Fruit fly (Drosophila melanogaster): ENCODE measurements around the gene CG14297.

CG14297 gene

dm6 chr3R:18928918-18929705 lies 31.2 kb downstream of the CG14297 start, which contains the start of gene CG42613:
Gene CG42613, plus strand, starts transcription at chr3R:18929196.
- no peak for TF ChIP-seq CG8478 (optimal IDR thresholded peaks at IDR 0.05)
- peak; percentile 6 for TF ChIP-seq Dll (optimal IDR thresholded peaks at IDR 0.05)

- no peak for TF ChIP-seq psq (optimal IDR thresholded peaks at IDR 0.05)
- no peak for TF ChIP-seq pan (optimal IDR thresholded peaks at IDR 0.05)
- no peak for TF ChIP-seq EcR (GFP tag; optimal IDR thresholded peaks at IDR 0.05)
- TF ChIP-seq usp (GFP tag; optimal IDR thresholded peaks at IDR 0.05), result no peak
- TF ChIP-seq Dll (optimal IDR thresholded peaks at IDR 0.05), result no peak
- no peak for TF ChIP-seq CG8478 (optimal IDR thresholded peaks at IDR 0.05)
These were observed 33.8 kb downstream of the CG14297 start for dm6 chr3R:18931725-18932124.

dm6 chr3R:18947307-18947706 lies 49.4 kb downstream of the CG14297 start:
- TF ChIP-seq Dll (optimal IDR thresholded peaks at IDR 0.05) (no peak), pan (optimal IDR thresholded peaks at IDR 0.05) (no peak), psq (optimal IDR thresholded peaks at IDR 0.05) (no peak), EcR (GFP tag; optimal IDR thresholded peaks at IDR 0.05) (no peak), usp (GFP tag; optimal IDR thresholded peaks at IDR 0.05) (no peak), CG8478 (optimal IDR thresholded peaks at IDR 0.05) (no peak)

All from whole organism.